Fruit fly (Drosophila melanogaster): ENCODE data around the gene CG46463.

- TF ChIP-seq Myc (optimal IDR thresholded peaks at IDR 0.05) = no peak
- no peak for TF ChIP-seq Sin3A (optimal IDR thresholded peaks at IDR 0.05)
- TF ChIP-seq ttk (optimal IDR thresholded peaks at IDR 0.05) = no peak
- no peak for TF ChIP-seq h (optimal IDR thresholded peaks at IDR 0.05)
- no peak for TF ChIP-seq psq (optimal IDR thresholded peaks at IDR 0.05)
These were observed 8.4 kb upstream of the CG46463 start for dm6 chr3L:3452684-3453083.
